Fruit fly (Drosophila melanogaster): Measurements from ENCODE around the gene lost.

Gene lost

DNA sequence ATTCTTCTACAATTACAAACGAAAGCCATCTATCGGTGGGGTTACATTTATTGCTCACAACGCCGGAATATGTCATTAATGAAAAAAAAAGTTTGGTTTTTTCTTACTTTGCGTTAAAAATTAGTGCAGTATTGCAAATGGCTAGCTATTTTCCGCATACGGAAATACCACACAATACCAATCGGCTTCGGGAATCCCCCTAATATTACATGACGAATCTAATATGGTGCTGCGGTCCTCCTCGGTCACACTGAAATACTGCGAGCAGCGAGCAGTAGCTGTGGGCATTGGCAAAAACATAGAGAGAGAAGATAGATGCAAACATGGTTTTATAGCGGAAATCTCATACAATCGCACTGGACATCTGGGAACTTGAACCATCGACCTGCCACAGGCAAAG is 15.4 kb upstream of the lost start, which contains the start of gene tub (continued):
- TF ChIP-seq NC2α (GFP tag; optimal IDR thresholded peaks at IDR 0.05) = no peak
- no peak for TF ChIP-seq CG6683 (GFP tag; optimal IDR thresholded peaks at IDR 0.05)
- TF ChIP-seq CG30020 (tag; optimal IDR thresholded peaks at IDR 0.05) = peak; percentile 88
- TF ChIP-seq Sry-β (GFP tag; optimal IDR thresholded peaks at IDR 0.05) = peak; percentile 74
- TF ChIP-seq Rfx (GFP tag; IDR thresholded peaks at IDR 0.05) = peak; percentile 66
- no peak for TF ChIP-seq grn (GFP tag; optimal IDR thresholded peaks at IDR 0.05)
- no peak for TF ChIP-seq CG15601 (tag; optimal IDR thresholded peaks at IDR 0.05)
- peak; percentile 69 for TF ChIP-seq Adf1 (GFP tag; IDR thresholded peaks at IDR 0.05)
- no peak for TF ChIP-seq CkIIα-i1 (GFP tag; IDR thresholded peaks at IDR 0.05)
- no peak for TF ChIP-seq CG7928 (GFP tag; optimal IDR thresholded peaks at IDR 0.05)
- TF ChIP-seq Dp (GFP tag; optimal IDR thresholded peaks at IDR 0.05) = peak; percentile 32
- TF ChIP-seq Blimp-1 (GFP tag; optimal IDR thresholded peaks at IDR 0.05) = no peak
- TF ChIP-seq Mad (GFP tag; optimal IDR thresholded peaks at IDR 0.05) = peak; percentile 40
- no peak for TF ChIP-seq ac (GFP tag; optimal IDR thresholded peaks at IDR 0.05)
- TF ChIP-seq Dek (tag; optimal IDR thresholded peaks at IDR 0.05) = no peak
- TF ChIP-seq CG3407 (GFP tag; optimal IDR thresholded peaks at IDR 0.05) = no peak
- TF ChIP-seq sr (GFP tag; IDR thresholded peaks at IDR 0.05) = no peak
- peak; percentile 9 for TF ChIP-seq CG9609 (GFP tag; optimal IDR thresholded peaks at IDR 0.05)
- TF ChIP-seq CG7786 (GFP tag; optimal IDR thresholded peaks at IDR 0.05) = peak; percentile 23
- no peak for TF ChIP-seq crol (GFP tag; IDR thresholded peaks at IDR 0.05)
- peak; percentile 18 for TF ChIP-seq Nf-YB (GFP tag; optimal IDR thresholded peaks at IDR 0.05)
- peak; percentile 44 for TF ChIP-seq PHDP (tag; optimal IDR thresholded peaks at IDR 0.05)
- TF ChIP-seq Ada2b (GFP tag; IDR thresholded peaks at IDR 0.05) = no peak
- TF ChIP-seq eyg (GFP tag; optimal IDR thresholded peaks at IDR 0.05) = no peak
- TF ChIP-seq CG1233 (GFP tag; optimal IDR thresholded peaks at IDR 0.05) = no peak
- TF ChIP-seq CG17612 (GFP tag; IDR thresholded peaks at IDR 0.05) = no peak
- TF ChIP-seq fd96Cb (tag; optimal IDR thresholded peaks at IDR 0.05) = no peak
- no peak for TF ChIP-seq CG6765 (GFP tag; optimal IDR thresholded peaks at IDR 0.05)
- no peak for TF ChIP-seq pfk (GFP tag; optimal IDR thresholded peaks at IDR 0.05)
- TF ChIP-seq Pdp1 (GFP tag; optimal IDR thresholded peaks at IDR 0.05) = peak; percentile 24 to 87
- TF ChIP-seq CG9876 (GFP tag; optimal IDR thresholded peaks at IDR 0.05) = no peak
- TF ChIP-seq crc (GFP tag; optimal IDR thresholded peaks at IDR 0.05) = no peak
- TF ChIP-seq CG14965 (GFP tag; optimal IDR thresholded peaks at IDR 0.05; ENCODE audit: borderline replicate concordance) = no peak
- no peak for TF ChIP-seq CG13894 (tag; optimal IDR thresholded peaks at IDR 0.05)
- no peak for TF ChIP-seq Ptx1 (GFP tag; IDR thresholded peaks at IDR 0.05)
- peak; percentile 36 for TF ChIP-seq repo (GFP tag; optimal IDR thresholded peaks at IDR 0.05)
- peak; percentile 43 for TF ChIP-seq ind (GFP tag; optimal IDR thresholded peaks at IDR 0.05)
- no peak for TF ChIP-seq B-H1 (GFP tag; IDR thresholded peaks at IDR 0.05)
- TF ChIP-seq bowl (GFP tag; IDR thresholded peaks at IDR 0.05) = no peak
- no peak for TF ChIP-seq pros (GFP tag; optimal IDR thresholded peaks at IDR 0.05)
- TF ChIP-seq Trl (optimal IDR thresholded peaks at IDR 0.05) = peak in 1 of 2 experiments; percentile 7
- peak; percentile 10 for TF ChIP-seq Trl (GFP tag; optimal IDR thresholded peaks at IDR 0.05)
- TF ChIP-seq Meics (GFP tag; optimal IDR thresholded peaks at IDR 0.05) = peak; percentile 29
- TF ChIP-seq bsh (GFP tag; optimal IDR thresholded peaks at IDR 0.05) = peak in 1 of 2 experiments; percentile 26
- peak; percentile 91 for TF ChIP-seq sens (GFP tag)
- TF ChIP-seq Lim3 (GFP tag; IDR thresholded peaks at IDR 0.05) = no peak
- TF ChIP-seq tap (tag; optimal IDR thresholded peaks at IDR 0.05) = no peak
- no peak for TF ChIP-seq usp (GFP tag; optimal IDR thresholded peaks at IDR 0.05)
- TF ChIP-seq lov (optimal IDR thresholded peaks at IDR 0.05) = no peak
- TF ChIP-seq lov (GFP tag; IDR thresholded peaks at IDR 0.05) = no peak
- TF ChIP-seq CG15269 (tag; optimal IDR thresholded peaks at IDR 0.05) = no peak
- no peak for TF ChIP-seq sna (GFP tag; IDR thresholded peaks at IDR 0.05; ENCODE audit: partially characterized antibody)

All from whole organism, embryonic.